Worm (Caenorhabditis elegans) whole organism, L1 larva: ENCODE data around the gene Y48A6B.3.

ENCODE experiments used
- C04F5.9 ChIP-seq: sonication (generic microtip); optimal IDR thresholded peaks from 2 replicates; lab custom pipeline; 2016; ENCODE audit warnings: missing genetic modification characterization, missing compliant biosample characterization
- C34B4.2 ChIP-seq: sonication (generic microtip); optimal IDR thresholded peaks from 2 replicates; lab custom pipeline; 2017; ENCODE audit warnings: mild to moderate bottlenecking, missing genetic modification characterization, missing compliant biosample characterization
- F16B12.6 ChIP-seq: fragments of 150-350 bp; optimal IDR thresholded peaks from 2 replicates; lab custom pipeline; 2014; ENCODE audit warnings: missing biosample characterization, missing genetic modification characterization
- aha-1 ChIP-seq: fragments of 150-350 bp; optimal IDR thresholded peaks from 2 replicates; lab custom pipeline; 2014; ENCODE audit warnings: missing biosample characterization, missing genetic modification characterization
- aly-2 ChIP-seq: fragments of 150-350 bp; optimal IDR thresholded peaks from 2 replicates; lab custom pipeline; 2014; ENCODE audit warnings: missing biosample characterization, missing genetic modification characterization
- ceh-63 ChIP-seq: fragments of 200-800 bp; sonication (Bioruptor generic); optimal IDR thresholded peaks from 2 replicates; lab custom pipeline; 2018; ENCODE audit warnings: mild to moderate bottlenecking, missing genetic modification characterization, missing compliant biosample characterization
- ceh-88 ChIP-seq: fragments of 200-800 bp; sonication (Bioruptor generic); IDR thresholded peaks from 2 replicates; pipeline ENCODE4 v1.3.6; 2022; ENCODE audit warnings: missing genetic modification characterization, missing compliant biosample characterization
- ces-1 ChIP-seq: fragments of 150-350 bp; optimal IDR thresholded peaks from 2 replicates; lab custom pipeline; 2014; ENCODE audit warnings: missing biosample characterization, missing genetic modification reagents, missing genetic modification characterization
- dpl-1 ChIP-seq, 3 experiments: fragments of 150-350 bp in 2 of 3; sonication (generic microtip) in 1 of 3; optimal IDR thresholded peaks; 2 replicates each; lab custom pipeline; 2014 to 2017; ENCODE audit warnings: missing biosample characterization in 3 of 3, missing genetic modification characterization in 3 of 3, missing genetic modification reagents in 3 of 3
- dsc-1 ChIP-seq: sonication (generic microtip); optimal IDR thresholded peaks from 2 replicates; lab custom pipeline; 2016; ENCODE audit warnings: mild to moderate bottlenecking, missing genetic modification characterization, missing compliant biosample characterization
- efl-1 ChIP-seq, 4 experiments: fragments of 150-350 bp; optimal IDR thresholded peaks in 3 of 4; peaks in 1 of 4; 1 replicate in 1 of 4; 2 replicates in 3 of 4; lab custom pipeline; 2014; ENCODE audit warnings: missing biosample characterization in 2 of 4, missing genetic modification characterization in 2 of 4, missing genetic modification reagents in 2 of 4
- elt-3 ChIP-seq, 6 experiments: fragments of 150-350 bp in 1 of 6; sonication (generic microtip); optimal IDR thresholded peaks; 2 replicates each; lab custom pipeline; 2017 to 2018; ENCODE audit warnings: missing biosample characterization in 6 of 6, missing genetic modification characterization in 6 of 6, inconsistent platforms in 1 of 6
- ets-5 ChIP-seq: fragments of 200-800 bp; sonication (Bioruptor generic); IDR thresholded peaks from 2 replicates; pipeline ENCODE4 v1.3.6; 2022; ENCODE audit warnings: missing genetic modification characterization, missing compliant biosample characterization
- fkh-10 ChIP-seq: sonication (generic microtip); optimal IDR thresholded peaks from 2 replicates; lab custom pipeline; 2017; ENCODE audit warnings: missing biosample characterization, missing genetic modification reagents, missing genetic modification characterization
- fkh-4 ChIP-seq: sonication (generic microtip); optimal IDR thresholded peaks from 2 replicates; lab custom pipeline; 2016; ENCODE audit warnings: missing compliant biosample characterization, missing genetic modification characterization, borderline replicate concordance
- fos-1 ChIP-seq: fragments of 150-350 bp; optimal IDR thresholded peaks from 2 replicates; lab custom pipeline; 2014; ENCODE audit warnings: missing biosample characterization, missing genetic modification characterization
- grh-1 ChIP-seq: fragments of 200-800 bp; sonication (Bioruptor generic); IDR thresholded peaks from 2 replicates; pipeline ENCODE4 v1.3.6; 2022; ENCODE audit warnings: missing genetic modification reagents, missing genetic modification characterization, missing compliant biosample characterization
- irx-1 ChIP-seq: sonication (generic microtip); optimal IDR thresholded peaks from 2 replicates; lab custom pipeline; 2016; ENCODE audit warnings: missing genetic modification characterization, missing compliant biosample characterization
- isw-1 ChIP-seq: fragments of 200-800 bp; sonication (Bioruptor generic); IDR thresholded peaks from 2 replicates; pipeline ENCODE4 v1.3.6; 2022; ENCODE audit warnings: missing genetic modification characterization, missing compliant biosample characterization
- lin-14 ChIP-seq: fragments of 200-800 bp; sonication (Bioruptor generic); optimal IDR thresholded peaks from 2 replicates; lab custom pipeline; 2018; ENCODE audit warnings: mild to moderate bottlenecking, missing genetic modification characterization, moderate library complexity, missing compliant biosample characterization
- lin-15B ChIP-seq: fragments of 150-350 bp; sonication (generic microtip); optimal IDR thresholded peaks from 3 replicates; lab custom pipeline; 2014; ENCODE audit warnings: missing biosample characterization, missing genetic modification characterization
- lin-35 ChIP-seq, 2 experiments: fragments of 150-350 bp; optimal IDR thresholded peaks; 2 replicates each; lab custom pipeline; 2014; ENCODE audit warnings: missing biosample characterization in 2 of 2, missing genetic modification characterization in 2 of 2, missing genetic modification reagents in 2 of 2
- mab-9 ChIP-seq: fragments of 200-800 bp; sonication (Bioruptor generic); IDR thresholded peaks from 2 replicates; pipeline ENCODE4 v1.3.6; 2022; ENCODE audit warnings: missing genetic modification reagents, missing genetic modification characterization, missing compliant biosample characterization
- mdl-1 ChIP-seq, 2 experiments: fragments of 150-350 bp; optimal IDR thresholded peaks; 2 replicates each; lab custom pipeline; 2014 to 2017; ENCODE audit warnings: missing biosample characterization in 2 of 2, missing genetic modification characterization in 2 of 2, inconsistent platforms in 1 of 2
- nhr-19 ChIP-seq: fragments of 200-800 bp; sonication (Bioruptor generic); conservative IDR thresholded peaks from 2 replicates; pipeline ENCODE4 v1.3.6; 2022; ENCODE audit warnings: missing genetic modification characterization, missing compliant biosample characterization
- nhr-20 ChIP-seq: sonication (generic microtip); optimal IDR thresholded peaks from 2 replicates; lab custom pipeline; 2016; ENCODE audit warnings: mild to moderate bottlenecking, missing genetic modification characterization, missing compliant biosample characterization
- nhr-237 ChIP-seq: fragments of 150-350 bp; optimal IDR thresholded peaks from 2 replicates; lab custom pipeline; 2014; ENCODE audit warnings: missing biosample characterization, missing genetic modification characterization
- nhr-71 ChIP-seq: sonication (generic microtip); optimal IDR thresholded peaks from 2 replicates; lab custom pipeline; 2016; ENCODE audit warnings: mild to moderate bottlenecking, missing genetic modification characterization, moderate library complexity, missing compliant biosample characterization
- nhr-77 ChIP-seq: fragments of 150-350 bp; optimal IDR thresholded peaks from 2 replicates; lab custom pipeline; 2014; ENCODE audit warnings: missing biosample characterization, missing genetic modification characterization
- nhr-90 ChIP-seq: sonication (generic microtip); optimal IDR thresholded peaks from 2 replicates; lab custom pipeline; 2016; ENCODE audit warnings: mild to moderate bottlenecking, missing genetic modification characterization, missing compliant biosample characterization; ENCODE audit not compliant: poor library complexity
- pax-3 ChIP-seq: fragments of 200-800 bp; sonication (Bioruptor generic); optimal IDR thresholded peaks from 2 replicates; lab custom pipeline; 2018; ENCODE audit warnings: mild to moderate bottlenecking, missing genetic modification characterization, moderate library complexity, missing compliant biosample characterization
- rnt-1 ChIP-seq: sonication (generic microtip); optimal IDR thresholded peaks from 2 replicates; lab custom pipeline; 2016; ENCODE audit warnings: mild to moderate bottlenecking, missing genetic modification characterization, moderate library complexity, missing compliant biosample characterization
- snpc-4 ChIP-seq: fragments of 150-350 bp; optimal IDR thresholded peaks from 2 replicates; lab custom pipeline; 2014; ENCODE audit warnings: missing biosample characterization, missing genetic modification characterization
- snu-23 ChIP-seq: sonication (generic microtip); optimal IDR thresholded peaks from 2 replicates; lab custom pipeline; 2016; ENCODE audit warnings: missing genetic modification characterization, missing compliant biosample characterization
- sox-4 ChIP-seq: sonication (generic microtip); optimal IDR thresholded peaks from 2 replicates; lab custom pipeline; 2016; ENCODE audit warnings: missing genetic modification characterization, missing compliant biosample characterization
- sptf-1 ChIP-seq: fragments of 150-350 bp; optimal IDR thresholded peaks from 2 replicates; lab custom pipeline; 2014; ENCODE audit warnings: missing biosample characterization, missing genetic modification characterization
- sup-37 ChIP-seq: fragments of 200-800 bp; sonication (Bioruptor generic); optimal IDR thresholded peaks from 2 replicates; lab custom pipeline; 2018; ENCODE audit warnings: mild to moderate bottlenecking, missing genetic modification characterization, missing compliant biosample characterization
- swsn-7 ChIP-seq: sonication (generic microtip); optimal IDR thresholded peaks from 2 replicates; lab custom pipeline; 2016; ENCODE audit warnings: missing genetic modification characterization, missing compliant biosample characterization
- unc-86 ChIP-seq: sonication (generic microtip); optimal IDR thresholded peaks from 2 replicates; lab custom pipeline; 2016; ENCODE audit warnings: missing genetic modification characterization, missing compliant biosample characterization
- unc-98 ChIP-seq: fragments of 200-800 bp; sonication (Bioruptor generic); IDR thresholded peaks from 2 replicates; pipeline ENCODE4 v1.3.6; 2022; ENCODE audit warnings: missing genetic modification characterization, missing compliant biosample characterization
- vab-15 ChIP-seq: sonication (generic microtip); optimal IDR thresholded peaks from 2 replicates; lab custom pipeline; 2017; ENCODE audit warnings: missing genotype, mild to moderate bottlenecking, missing genetic modification characterization, missing compliant biosample characterization
- ztf-11 ChIP-seq, 2 experiments: sonication (generic microtip); optimal IDR thresholded peaks; 2 replicates each; lab custom pipeline; 2016 to 2017; ENCODE audit warnings: missing genetic modification characterization in 2 of 2, missing biosample characterization in 1 of 2, missing compliant biosample characterization in 1 of 2

Gene Y48A6B.3

ce11 chrIII:11054532-11055265, 46.7 kb downstream of the Y48A6B.3 start (continued):
- TF ChIP-seq unc-86 (tag; lab: Kevin White, UChicago), result peak; percentile 46
- no peak for TF ChIP-seq aha-1 (tag; lab: Kevin White, UChicago)
- TF ChIP-seq vab-15 (tag; lab: Kevin White, UChicago), result no peak
- no peak for TF ChIP-seq grh-1 (GFP tag; lab: Robert Waterston, UW)
- TF ChIP-seq aly-2 (tag; lab: Kevin White, UChicago), result no peak
- TF ChIP-seq snpc-4 (tag; lab: Kevin White, UChicago), result peak; percentile 17
- TF ChIP-seq efl-1 (optimal IDR thresholded peaks at IDR 0.05; lab: Kevin White, UChicago), result peak; percentile 66 to 76
- TF ChIP-seq efl-1 (GFP tag; optimal IDR thresholded peaks at IDR 0.05 in 1 of 2; lab: Kevin White, UChicago), result peak; percentile 44 to 93
- no peak for TF ChIP-seq irx-1
- peak; percentile 37 for TF ChIP-seq F16B12.6 (tag; lab: Kevin White, UChicago)
- no peak for TF ChIP-seq rnt-1 (tag; lab: Kevin White, UChicago)
- peak; percentile 51 for TF ChIP-seq fkh-4 (tag; lab: Kevin White, UChicago)
- TF ChIP-seq ceh-63 (GFP tag; lab: Kevin White, UChicago), result no peak
- no peak for TF ChIP-seq lin-15B (tag; lab: Kevin White, UChicago)
- TF ChIP-seq C04F5.9, result no peak
- peak; percentile 53 for TF ChIP-seq fkh-10 (GFP tag; lab: Kevin White, UChicago)
- TF ChIP-seq dpl-1 (GFP tag; optimal IDR thresholded peaks at IDR 0.05; lab: Kevin White, UChicago), result peak; percentile 40 to 49 (median 42)
- no peak for TF ChIP-seq sox-4 (tag; lab: Kevin White, UChicago)
- no peak for TF ChIP-seq ets-5 (GFP tag; lab: Robert Waterston, UW)
- TF ChIP-seq dsc-1 (tag; lab: Kevin White, UChicago), result peak; percentile 90
- no peak for TF ChIP-seq C34B4.2 (tag; lab: Kevin White, UChicago)
- peak; percentile 39 for TF ChIP-seq pax-3 (tag; lab: Kevin White, UChicago)
- no peak for TF ChIP-seq ces-1 (GFP tag; lab: Kevin White, UChicago)
- peak; percentile 18; the same call in 1 of the 2 replicates for TF ChIP-seq ceh-88 (GFP tag; lab: Robert Waterston, UW)
- peak; percentile 13 for TF ChIP-seq nhr-77 (tag; lab: Kevin White, UChicago)
- no peak for TF ChIP-seq mab-9 (GFP tag; lab: Robert Waterston, UW)
- no peak for TF ChIP-seq fos-1 (tag; lab: Kevin White, UChicago)
- TF ChIP-seq nhr-71 (tag; lab: Kevin White, UChicago), result peak; percentile 78
- peak; percentile 37 for TF ChIP-seq nhr-19 (GFP tag; lab: Robert Waterston, UW)
- peak; percentile 55 for TF ChIP-seq nhr-20 (tag; lab: Kevin White, UChicago)
- TF ChIP-seq sup-37 (GFP tag; lab: Kevin White, UChicago), result no peak
- TF ChIP-seq mdl-1 (tag; optimal IDR thresholded peaks at IDR 0.05; lab: Kevin White, UChicago), result peak in 1 of 2 experiments; percentile 48
- no peak for TF ChIP-seq unc-98 (GFP tag; lab: Robert Waterston, UW)
- peak; percentile 55 to 65 for TF ChIP-seq lin-35 (GFP tag; optimal IDR thresholded peaks at IDR 0.05; lab: Kevin White, UChicago)
- peak; percentile 22 for TF ChIP-seq nhr-90 (tag; lab: Kevin White, UChicago)
- TF ChIP-seq lin-14 (GFP tag; lab: Kevin White, UChicago), result peak; percentile 96
- TF ChIP-seq swsn-7, result peak; percentile 70
- TF ChIP-seq snu-23 (GFP tag; lab: Kevin White, UChicago), result peak; percentile 62
- peak in 1 of 6 experiments; percentile 7 for TF ChIP-seq elt-3 (tag; optimal IDR thresholded peaks at IDR 0.05; lab: Kevin White, UChicago)
- TF ChIP-seq nhr-237 (tag; lab: Kevin White, UChicago), result no peak
- peak; percentile 48 for TF ChIP-seq isw-1 (GFP tag; lab: Robert Waterston, UW)
- no peak for TF ChIP-seq ztf-11 (tag; optimal IDR thresholded peaks at IDR 0.05; lab: Kevin White, UChicago)
- TF ChIP-seq sptf-1 (tag; lab: Kevin White, UChicago), result no peak
